Worm (Caenorhabditis elegans): ENCODE results near the gene ntl-3.

DNA sequence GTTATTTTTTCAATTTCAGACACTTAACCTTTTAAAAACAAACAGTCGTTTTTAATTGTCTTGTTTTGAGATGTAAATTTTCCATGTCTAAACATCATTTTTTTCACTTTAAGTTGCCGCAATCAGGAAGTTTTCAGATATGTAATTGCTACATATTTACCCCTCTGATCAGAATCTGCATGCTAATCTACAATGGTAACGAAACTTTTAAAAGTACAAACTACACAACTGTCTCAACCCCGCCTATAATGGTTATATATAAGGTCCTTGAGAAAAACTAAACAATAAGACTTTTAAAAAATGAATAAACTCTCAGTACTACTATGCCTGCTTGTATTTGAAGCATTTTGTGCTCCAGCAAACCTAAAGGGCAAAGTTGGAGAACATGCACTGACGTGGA is 37.4 kb downstream of the ntl-3 start, which contains the start of gene C18D11.9:
- TF ChIP-seq unc-62 (GFP tag; optimal IDR thresholded peaks at IDR 0.05) (no peak), lin-39 (tag; optimal IDR thresholded peaks at IDR 0.05) (no peak), pax-3 (tag; optimal IDR thresholded peaks at IDR 0.05) (no peak), nhr-28 (tag; optimal IDR thresholded peaks at IDR 0.05) (no peak), fos-1 (tag; optimal IDR thresholded peaks at IDR 0.05) (no peak), mab-9 (GFP tag; IDR thresholded peaks at IDR 0.05) (no peak), aly-2 (tag; optimal IDR thresholded peaks at IDR 0.05) (no peak), snu-23 (GFP tag; optimal IDR thresholded peaks at IDR 0.05) (no peak), nhr-77 (tag; optimal IDR thresholded peaks at IDR 0.05) (no peak), rnt-1 (tag; optimal IDR thresholded peaks at IDR 0.05) (no peak), lin-35 (GFP tag; optimal IDR thresholded peaks at IDR 0.05) (no peak), swsn-7 (tag; optimal IDR thresholded peaks at IDR 0.05) (no peak)

Data from whole organism, L1 larva.